Worm (Caenorhabditis elegans) whole organism, late embryonic: Measurements from ENCODE around the gene nhr-45.
A peak's percentile ranks its signal among the peaks of the same experiment; 100 is the strongest.

Experiments used
- C08G9.2 ChIP-seq: sonication (generic microtip); optimal IDR thresholded peaks from 2 replicates; lab custom pipeline; 2016; ENCODE audit warnings: mild to moderate bottlenecking, missing genetic modification characterization, moderate library complexity, missing compliant biosample characterization
- C38D4.7 ChIP-seq: fragments of 200-800 bp; sonication (Bioruptor generic); optimal IDR thresholded peaks from 2 replicates; lab custom pipeline; 2018; ENCODE audit warnings: mild to moderate bottlenecking, missing genetic modification characterization, moderate library complexity, missing compliant biosample characterization
- F13H6.1 ChIP-seq: sonication (generic microtip); optimal IDR thresholded peaks from 2 replicates; lab custom pipeline; 2016; ENCODE audit warnings: missing genetic modification characterization, missing compliant biosample characterization
- Y22D7AL.16 ChIP-seq: sonication (generic microtip); optimal IDR thresholded peaks from 2 replicates; lab custom pipeline; 2016; ENCODE audit warnings: missing genetic modification characterization, missing compliant biosample characterization
- ama-1 ChIP-seq: fragments of 150-350 bp; optimal IDR thresholded peaks from 2 replicates; lab custom pipeline; 2014
- ceh-14 ChIP-seq: sonication (generic microtip); optimal IDR thresholded peaks from 2 replicates; lab custom pipeline; 2016; ENCODE audit warnings: missing genotype, missing genetic modification characterization, missing compliant biosample characterization
- ceh-18 ChIP-seq: sonication (generic microtip); optimal IDR thresholded peaks from 2 replicates; lab custom pipeline; 2016; ENCODE audit warnings: missing genetic modification characterization, missing compliant biosample characterization
- ceh-19 ChIP-seq: fragments of 200-800 bp; sonication (Bioruptor generic); optimal IDR thresholded peaks from 2 replicates; lab custom pipeline; 2018; ENCODE audit warnings: mild to moderate bottlenecking, missing genetic modification characterization, missing compliant biosample characterization
- ceh-22 ChIP-seq: sonication (generic microtip); optimal IDR thresholded peaks from 2 replicates; lab custom pipeline; 2017; ENCODE audit warnings: missing biosample characterization, missing genetic modification characterization
- ceh-24 ChIP-seq: sonication (generic microtip); optimal IDR thresholded peaks from 2 replicates; lab custom pipeline; 2016; ENCODE audit warnings: mild to moderate bottlenecking, missing genetic modification characterization, missing compliant biosample characterization
- ceh-30 ChIP-seq: fragments of 150-350 bp; optimal IDR thresholded peaks from 2 replicates; lab custom pipeline; 2014; ENCODE audit warnings: missing biosample characterization, missing genetic modification characterization
- ceh-31 ChIP-seq: sonication (generic microtip); optimal IDR thresholded peaks from 2 replicates; lab custom pipeline; 2016; ENCODE audit warnings: missing genetic modification characterization, missing compliant biosample characterization
- ceh-34 ChIP-seq: sonication (generic microtip); optimal IDR thresholded peaks from 2 replicates; lab custom pipeline; 2016; ENCODE audit warnings: mild to moderate bottlenecking, missing genetic modification characterization, missing compliant biosample characterization
- ceh-45 ChIP-seq: fragments of 200-800 bp; sonication (Bioruptor generic); IDR thresholded peaks from 2 replicates; pipeline ENCODE4 v1.3.6; 2022; ENCODE audit warnings: missing genetic modification reagents, missing genetic modification characterization, missing compliant biosample characterization
- ceh-6 ChIP-seq: fragments of 200-800 bp; sonication (Bioruptor generic); optimal IDR thresholded peaks from 2 replicates; lab custom pipeline; 2018; ENCODE audit warnings: mild to moderate bottlenecking, missing genetic modification characterization, missing compliant biosample characterization
- ceh-9 ChIP-seq: sonication (generic microtip); optimal IDR thresholded peaks from 2 replicates; lab custom pipeline; 2016; ENCODE audit warnings: mild to moderate bottlenecking, missing genetic modification characterization, inconsistent platforms, missing compliant biosample characterization
- dve-1 ChIP-seq: sonication (generic microtip); optimal IDR thresholded peaks from 2 replicates; lab custom pipeline; 2017; ENCODE audit warnings: antibody characterized with exemption, mild to moderate bottlenecking, missing genetic modification characterization, missing compliant biosample characterization
- elt-2 ChIP-seq: sonication (generic microtip); optimal IDR thresholded peaks from 2 replicates; lab custom pipeline; 2016; ENCODE audit warnings: missing genetic modification reagents, missing genetic modification characterization, missing compliant biosample characterization
- elt-4 ChIP-seq: sonication (generic microtip); optimal IDR thresholded peaks from 2 replicates; lab custom pipeline; 2016; ENCODE audit warnings: missing genetic modification characterization, missing compliant biosample characterization
- fax-1 ChIP-seq: sonication (generic microtip); optimal IDR thresholded peaks from 2 replicates; lab custom pipeline; 2016; ENCODE audit warnings: missing genotype, missing genetic modification characterization, missing compliant biosample characterization
- hlh-13 ChIP-seq: fragments of 200-800 bp; sonication (Bioruptor generic); optimal IDR thresholded peaks from 2 replicates; lab custom pipeline; 2018; ENCODE audit warnings: mild to moderate bottlenecking, missing genetic modification characterization, missing compliant biosample characterization
- hlh-6 ChIP-seq: sonication (generic microtip); optimal IDR thresholded peaks from 2 replicates; lab custom pipeline; 2016; ENCODE audit warnings: missing genotype, missing genetic modification characterization, missing compliant biosample characterization
- lim-6 ChIP-seq: sonication (generic microtip); optimal IDR thresholded peaks from 2 replicates; lab custom pipeline; 2016; ENCODE audit warnings: missing genetic modification characterization, missing compliant biosample characterization
- lin-11 ChIP-seq: fragments of 200-800 bp; sonication (Bioruptor generic); optimal IDR thresholded peaks from 2 replicates; lab custom pipeline; 2018; ENCODE audit warnings: mild to moderate bottlenecking, missing genetic modification characterization, missing compliant biosample characterization
- nfya-1 ChIP-seq: sonication (generic microtip); optimal IDR thresholded peaks from 2 replicates; lab custom pipeline; 2017; ENCODE audit warnings: missing genetic modification characterization, mild to moderate bottlenecking, missing compliant biosample characterization, antibody characterized with exemption, moderate library complexity
- nhr-11 ChIP-seq: fragments of 150-350 bp; optimal IDR thresholded peaks from 2 replicates; lab custom pipeline; 2014; ENCODE audit warnings: missing biosample characterization, missing genetic modification characterization
- npax-4 ChIP-seq: sonication (generic microtip); optimal IDR thresholded peaks from 2 replicates; lab custom pipeline; 2016; ENCODE audit warnings: missing genetic modification characterization, missing compliant biosample characterization
- odd-2 ChIP-seq: sonication (generic microtip); optimal IDR thresholded peaks from 2 replicates; lab custom pipeline; 2017; ENCODE audit warnings: antibody characterized with exemption, mild to moderate bottlenecking, missing genetic modification characterization, missing compliant biosample characterization
- pha-2 ChIP-seq: sonication (generic microtip); optimal IDR thresholded peaks from 2 replicates; lab custom pipeline; 2017; ENCODE audit warnings: mild to moderate bottlenecking, missing genetic modification characterization, missing compliant biosample characterization
- pha-4 ChIP-seq: fragments of 150-350 bp; optimal IDR thresholded peaks from 2 replicates; lab custom pipeline; 2018; ENCODE audit warnings: missing biosample characterization, missing genetic modification reagents, missing genetic modification characterization
- pros-1 ChIP-seq: fragments of 150-350 bp; optimal IDR thresholded peaks from 2 replicates; lab custom pipeline; 2014; ENCODE audit warnings: missing biosample characterization, missing genetic modification reagents, missing genetic modification characterization
- ref-2 ChIP-seq: sonication (generic microtip); optimal IDR thresholded peaks from 2 replicates; lab custom pipeline; 2016; ENCODE audit warnings: missing genetic modification characterization, missing compliant biosample characterization
- rnt-1 ChIP-seq: sonication (generic microtip); optimal IDR thresholded peaks from 2 replicates; lab custom pipeline; 2016; ENCODE audit warnings: missing genetic modification characterization, missing compliant biosample characterization
- sox-2 ChIP-seq: fragments of 200-800 bp; sonication (Bioruptor generic); IDR thresholded peaks from 2 replicates; pipeline ENCODE4 v1.3.6; 2022; ENCODE audit warnings: missing genetic modification reagents, missing genetic modification characterization, missing compliant biosample characterization
- syd-9 ChIP-seq: sonication (generic microtip); optimal IDR thresholded peaks from 2 replicates; lab custom pipeline; 2016; ENCODE audit warnings: mild to moderate bottlenecking, missing genetic modification characterization, moderate library complexity, missing compliant biosample characterization
- tbx-2 ChIP-seq: sonication (generic microtip); optimal IDR thresholded peaks from 2 replicates; lab custom pipeline; 2016; ENCODE audit warnings: missing genetic modification characterization, missing compliant biosample characterization
- tbx-7 ChIP-seq: sonication (generic microtip); optimal IDR thresholded peaks from 2 replicates; lab custom pipeline; 2016; ENCODE audit warnings: missing genotype, missing genetic modification characterization, missing compliant biosample characterization
- ttx-3 ChIP-seq: sonication (generic microtip); optimal IDR thresholded peaks from 2 replicates; lab custom pipeline; 2016; ENCODE audit warnings: missing genetic modification reagents, missing genetic modification characterization, missing compliant biosample characterization
- unc-42 ChIP-seq: sonication (generic microtip); optimal IDR thresholded peaks from 2 replicates; lab custom pipeline; 2016; ENCODE audit warnings: missing genotype, missing genetic modification characterization, missing compliant biosample characterization
- unc-55 ChIP-seq: sonication (generic microtip); optimal IDR thresholded peaks from 2 replicates; lab custom pipeline; 2017; ENCODE audit warnings: missing biosample characterization, missing genetic modification reagents, missing genetic modification characterization

The nhr-45 gene

ce11 chrX:4662964-4663684 lies 3.0 kb upstream of the nhr-45 start:
- TF ChIP-seq lim-6 (no peak), Y22D7AL.16 (tag; lab: Kevin White, UChicago) (no peak), pha-4 (no peak), fax-1 (tag; lab: Kevin White, UChicago) (no peak), ceh-14 (tag; lab: Kevin White, UChicago) (no peak), C38D4.7 (no peak), lin-11 (tag; lab: Kevin White, UChicago) (no peak), ceh-6 (GFP tag; lab: Kevin White, UChicago) (no peak), npax-4 (tag; lab: Kevin White, UChicago) (no peak), ttx-3 (no peak), F13H6.1 (tag; lab: Kevin White, UChicago) (no peak)

- TF ChIP-seq ceh-34 (peak; percentile 12), nfya-1 (tag; lab: Kevin White, UChicago) (peak; percentile 21), ref-2 (tag; lab: Kevin White, UChicago) (peak; percentile 19), pha-2 (tag; lab: Kevin White, UChicago) (peak; percentile 8), ceh-6 (GFP tag; lab: Kevin White, UChicago) (no peak), ceh-24 (no peak), pros-1 (tag; lab: Kevin White, UChicago) (peak; percentile 21), tbx-7 (tag; lab: Kevin White, UChicago) (no peak), ceh-18 (tag; lab: Kevin White, UChicago) (peak; percentile 44), ceh-30 (tag; lab: Kevin White, UChicago) (no peak), ceh-31 (tag; lab: Kevin White, UChicago) (peak; percentile 38), elt-2 (tag; lab: Kevin White, UChicago) (peak; percentile 41), fax-1 (tag; lab: Kevin White, UChicago) (no peak)
Measured at ce11 chrX:4662293-4662825, 2.2 kb upstream of the nhr-45 start.

DNA sequence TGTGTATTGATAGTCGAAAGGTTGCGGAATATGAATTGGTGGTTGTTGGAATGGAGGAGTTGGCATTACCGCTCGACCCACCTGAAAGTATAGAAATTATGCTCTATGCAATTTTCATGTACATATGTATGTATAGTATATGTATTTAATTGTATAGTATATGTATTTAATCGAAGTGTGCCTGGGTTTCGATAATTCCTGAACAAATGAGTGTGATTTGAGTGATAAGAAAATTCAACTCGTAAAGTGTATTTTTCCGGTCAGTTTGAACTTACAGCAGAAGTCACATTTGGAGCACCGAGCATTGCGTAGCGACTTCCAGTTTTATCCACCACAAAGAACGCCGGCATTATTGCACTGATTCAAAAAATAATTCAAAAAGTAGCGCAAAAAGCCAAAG lies 1.4 kb downstream of the nhr-45 start:
- TF ChIP-seq ceh-19 (GFP tag; lab: Kevin White, UChicago): no peak
- no peak for TF ChIP-seq ama-1 (lab: Kevin White, UChicago)
- no peak for TF ChIP-seq rnt-1
- TF ChIP-seq dve-1 (tag; lab: Kevin White, UChicago): no peak
- TF ChIP-seq fax-1 (tag; lab: Kevin White, UChicago): no peak
- no peak for TF ChIP-seq syd-9 (tag; lab: Kevin White, UChicago)
- TF ChIP-seq ceh-22: no peak
- no peak for TF ChIP-seq hlh-13 (GFP tag; lab: Kevin White, UChicago)
- no peak for TF ChIP-seq elt-2 (tag; lab: Kevin White, UChicago)
- TF ChIP-seq pha-4: no peak
- TF ChIP-seq ceh-31 (tag; lab: Kevin White, UChicago): no peak
- TF ChIP-seq F13H6.1 (tag; lab: Kevin White, UChicago): no peak
- TF ChIP-seq ceh-14 (tag; lab: Kevin White, UChicago): no peak
- TF ChIP-seq unc-42 (tag; lab: Kevin White, UChicago): no peak
- no peak for TF ChIP-seq ref-2 (tag; lab: Kevin White, UChicago)
- TF ChIP-seq ceh-9 (tag; lab: Kevin White, UChicago): no peak
- TF ChIP-seq tbx-2 (tag; lab: Kevin White, UChicago): no peak
- no peak for TF ChIP-seq odd-2
- no peak for TF ChIP-seq elt-4
- TF ChIP-seq Y22D7AL.16 (tag; lab: Kevin White, UChicago): no peak

ce11 chrX:4658303-4658702 lies 1.8 kb downstream of the nhr-45 start:
- TF ChIP-seq ceh-6 (GFP tag; lab: Kevin White, UChicago) (no peak), unc-55 (GFP tag; lab: Kevin White, UChicago) (no peak), C08G9.2 (tag; lab: Kevin White, UChicago) (no peak), ceh-45 (GFP tag; lab: Robert Waterston, UW) (no peak), C38D4.7 (no peak), fax-1 (tag; lab: Kevin White, UChicago) (no peak), ceh-30 (tag; lab: Kevin White, UChicago) (no peak), nhr-11 (tag; lab: Kevin White, UChicago) (no peak), syd-9 (tag; lab: Kevin White, UChicago) (no peak), hlh-6 (no peak), sox-2 (GFP tag; lab: Robert Waterston, UW) (no peak), rnt-1 (no peak), ceh-22 (no peak)
